Worm (Caenorhabditis elegans): Measurements from ENCODE around the gene F43H9.3.
"Not testable (repeated sequence)": the region's sequence is repeated elsewhere in the genome, so short reads cannot be mapped to it uniquely, and the experiment has no call there.

DNA sequence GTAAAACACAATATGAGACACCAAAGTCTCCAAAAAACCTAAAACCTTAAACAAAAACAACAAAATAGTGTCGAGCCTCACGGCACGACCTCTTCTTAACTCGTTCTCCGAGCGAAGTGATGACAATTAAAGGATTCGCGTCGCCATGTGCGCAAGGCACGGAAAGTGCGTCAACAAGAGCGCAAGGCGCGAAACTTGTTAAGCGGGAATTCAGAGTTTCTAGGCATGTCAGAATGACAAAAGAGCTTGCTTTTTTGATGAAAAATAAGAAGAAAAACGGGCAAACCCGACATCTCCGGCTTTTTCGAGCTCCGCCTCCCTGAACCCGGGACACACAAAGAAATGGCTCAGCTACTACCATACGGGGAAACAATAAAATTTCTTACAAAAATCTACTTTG is 33.0 kb upstream of the F43H9.3 start:
- not testable (repeated sequence) for TF ChIP-seq daf-19 (GFP tag; conservative IDR thresholded peaks at IDR 0.05); ceh-82 (tag; optimal IDR thresholded peaks at IDR 0.05); php-3 (GFP tag; IDR thresholded peaks at IDR 0.05); aly-2 (tag; optimal IDR thresholded peaks at IDR 0.05); pha-4 (GFP tag; IDR thresholded peaks at IDR 0.05); pha-4 (tag; optimal IDR thresholded peaks at IDR 0.05); hlh-30 (tag; optimal IDR thresholded peaks at IDR 0.05; ENCODE audit: insufficient read depth); unc-39 (tag; optimal IDR thresholded peaks at IDR 0.05); sdz-12 (GFP tag; optimal IDR thresholded peaks at IDR 0.05); ztf-11 (tag; optimal IDR thresholded peaks at IDR 0.05); dmd-9 (GFP tag; IDR thresholded peaks at IDR 0.05); snpc-4 (tag; optimal IDR thresholded peaks at IDR 0.05); dpl-1 (GFP tag; optimal IDR thresholded peaks at IDR 0.05); unc-62 (GFP tag; optimal IDR thresholded peaks at IDR 0.05 in 1 of 2); unc-62 (tag; optimal IDR thresholded peaks at IDR 0.05)

Data from whole organism, L4 larva.